Worm (Caenorhabditis elegans): ENCODE results near the gene Y57G7A.11.
A peak's percentile ranks its signal among the peaks of the same experiment; 100 is the strongest.

Y57G7A.11 gene

ce11 chrII:1320412-1320811, 43.7 kb upstream of the Y57G7A.11 start (continued):
- peak; percentile 84 for TF ChIP-seq fkh-10 (GFP tag; optimal IDR thresholded peaks at IDR 0.05)

ce11 chrII:1315245-1315644, 38.6 kb upstream of the Y57G7A.11 start:
- no peak for TF ChIP-seq grh-1 (GFP tag; IDR thresholded peaks at IDR 0.05)
- no peak for TF ChIP-seq pag-3 (tag; optimal IDR thresholded peaks at IDR 0.05; ENCODE audit: borderline replicate concordance, insufficient read depth)
- TF ChIP-seq dpl-1 (GFP tag; optimal IDR thresholded peaks at IDR 0.05), result peak in 2 of 3 experiments; percentile 25 to 28
- TF ChIP-seq lin-14 (GFP tag; optimal IDR thresholded peaks at IDR 0.05), result peak; percentile 50
- no peak for TF ChIP-seq hlh-17 (GFP tag; optimal IDR thresholded peaks at IDR 0.05; ENCODE audit: borderline replicate concordance)
- TF ChIP-seq nhr-19 (GFP tag; conservative IDR thresholded peaks at IDR 0.05), result no peak
- no peak for TF ChIP-seq elt-2 (tag; optimal IDR thresholded peaks at IDR 0.05)
- TF ChIP-seq lin-15B (tag; optimal IDR thresholded peaks at IDR 0.05), result no peak
- TF ChIP-seq ztf-4 (tag; optimal IDR thresholded peaks at IDR 0.05), result no peak
- TF ChIP-seq fkh-10 (GFP tag; optimal IDR thresholded peaks at IDR 0.05), result peak; percentile 15
- TF ChIP-seq nhr-47 (tag; optimal IDR thresholded peaks at IDR 0.05), result no peak
- peak; percentile 23 for TF ChIP-seq nhr-71 (tag; optimal IDR thresholded peaks at IDR 0.05)
- no peak for TF ChIP-seq ets-5 (GFP tag; IDR thresholded peaks at IDR 0.05)
- peak; percentile 12 to 44 for TF ChIP-seq lin-35 (GFP tag; optimal IDR thresholded peaks at IDR 0.05)
- no peak for TF ChIP-seq zag-1 (tag; optimal IDR thresholded peaks at IDR 0.05)
- no peak for TF ChIP-seq F16B12.6 (tag; optimal IDR thresholded peaks at IDR 0.05)
- peak in 3 of 6 experiments; percentile 7 to 65 (median 17) for TF ChIP-seq elt-3 (tag; optimal IDR thresholded peaks at IDR 0.05)
- TF ChIP-seq nhr-85 (tag), result peak; percentile 64
- no peak for TF ChIP-seq ceh-82 (tag; optimal IDR thresholded peaks at IDR 0.05)
- peak; percentile 7 for TF ChIP-seq snu-23 (GFP tag; optimal IDR thresholded peaks at IDR 0.05)
- no peak for TF ChIP-seq ceh-90 (tag; optimal IDR thresholded peaks at IDR 0.05)
- TF ChIP-seq nhr-20 (tag; optimal IDR thresholded peaks at IDR 0.05), result peak; percentile 47
- TF ChIP-seq fkh-4 (tag; optimal IDR thresholded peaks at IDR 0.05; ENCODE audit: borderline replicate concordance), result no peak
- TF ChIP-seq xbp-1 (tag; optimal IDR thresholded peaks at IDR 0.05), result no peak
- no peak for TF ChIP-seq egl-13 (tag; optimal IDR thresholded peaks at IDR 0.05)
- no peak for TF ChIP-seq ama-1 (optimal IDR thresholded peaks at IDR 0.05)
- TF ChIP-seq efl-1 (optimal IDR thresholded peaks at IDR 0.05), result no peak
- TF ChIP-seq efl-1 (GFP tag; optimal IDR thresholded peaks at IDR 0.05 in 1 of 2), result peak in 1 of 2 experiments; percentile 30
- TF ChIP-seq swsn-7 (tag; optimal IDR thresholded peaks at IDR 0.05), result no peak
- TF ChIP-seq ceh-63 (GFP tag; optimal IDR thresholded peaks at IDR 0.05), result no peak
- peak; percentile 91 for TF ChIP-seq blmp-1 (tag; optimal IDR thresholded peaks at IDR 0.05)

ce11 chrII:1309892-1310516, 33.3 kb upstream of the Y57G7A.11 start, which contains the start of the genes alh-6 and fcho-1:
Gene alh-6, minus strand, starts transcription at chrII:1310133.
Gene fcho-1, plus strand, starts transcription at chrII:1310515.
- TF ChIP-seq pag-3 (tag; optimal IDR thresholded peaks at IDR 0.05; ENCODE audit: borderline replicate concordance, insufficient read depth) (no peak), ceh-88 (GFP tag; IDR thresholded peaks at IDR 0.05) (no peak), lsy-2 (tag; optimal IDR thresholded peaks at IDR 0.05) (peak in 1 of 2 experiments; percentile 24), lin-14 (GFP tag; optimal IDR thresholded peaks at IDR 0.05) (peak; percentile 63), snu-23 (GFP tag; optimal IDR thresholded peaks at IDR 0.05) (no peak), ama-1 (optimal IDR thresholded peaks at IDR 0.05) (no peak), nhr-11 (tag; optimal IDR thresholded peaks at IDR 0.05) (no peak), sox-4 (tag; optimal IDR thresholded peaks at IDR 0.05) (no peak), nhr-47 (tag; optimal IDR thresholded peaks at IDR 0.05) (peak; percentile 25), nhr-20 (tag; optimal IDR thresholded peaks at IDR 0.05) (peak; percentile 19), hlh-4 (tag; optimal IDR thresholded peaks at IDR 0.05) (no peak), ceh-82 (tag; optimal IDR thresholded peaks at IDR 0.05) (peak in 1 of 3 experiments; percentile 11), skn-1 (tag; optimal IDR thresholded peaks at IDR 0.05) (peak; percentile 3), lin-35 (GFP tag; optimal IDR thresholded peaks at IDR 0.05) (peak; percentile 28 to 46), mdl-1 (tag; optimal IDR thresholded peaks at IDR 0.05) (peak in 1 of 2 experiments; percentile 19), dpl-1 (GFP tag; optimal IDR thresholded peaks at IDR 0.05) (peak in 1 of 3 experiments; percentile 40), lin-15B (tag; optimal IDR thresholded peaks at IDR 0.05) (peak; percentile 32), isw-1 (GFP tag; IDR thresholded peaks at IDR 0.05) (peak; percentile 14; the same call in 1 of the 2 replicates), lin-13 (GFP tag; optimal IDR thresholded peaks at IDR 0.05) (no peak), efl-1 (optimal IDR thresholded peaks at IDR 0.05) (peak; percentile 24 to 27), efl-1 (GFP tag; optimal IDR thresholded peaks at IDR 0.05 in 1 of 2) (peak in 1 of 2 experiments; percentile 36), nhr-84 (tag; optimal IDR thresholded peaks at IDR 0.05) (no peak), egl-27 (tag; optimal IDR thresholded peaks at IDR 0.05) (no peak), C34B4.2 (tag; optimal IDR thresholded peaks at IDR 0.05) (no peak), elt-3 (tag; optimal IDR thresholded peaks at IDR 0.05) (peak in 1 of 6 experiments; percentile 8), jun-1 (tag; optimal IDR thresholded peaks at IDR 0.05) (no peak), unc-98 (GFP tag; IDR thresholded peaks at IDR 0.05) (no peak)

Data from whole organism, L1 larva.